Worm (Caenorhabditis elegans) whole organism, midembryonic: Measurements from ENCODE around the gene latd-1.

Source experiments
- cog-1 ChIP-seq: sonication (generic microtip); optimal IDR thresholded peaks from 2 replicates; lab custom pipeline; 2016; ENCODE audit warnings: missing genetic modification characterization, missing compliant biosample characterization
- ztf-29 ChIP-seq: fragments of 200-800 bp; sonication (Bioruptor generic); IDR thresholded peaks from 2 replicates; pipeline ENCODE4 v1.3.6; 2022; ENCODE audit warnings: missing genetic modification reagents, missing genetic modification characterization, missing compliant biosample characterization

- TF ChIP-seq cog-1 (tag; lab: Kevin White, UChicago) (no peak), ztf-29 (GFP tag; lab: Robert Waterston, UW) (no peak)
Measured at ce11 chrX:7880848-7881247, 16.7 kb downstream of the latd-1 start, which contains the start of gene C39D10.8.
